Worm (Caenorhabditis elegans): Measurements from ENCODE around the gene lip-1.

- no peak for TF ChIP-seq nhr-28 (tag; optimal IDR thresholded peaks at IDR 0.05)
- TF ChIP-seq nhr-25 (tag; optimal IDR thresholded peaks at IDR 0.05): no peak
- TF ChIP-seq elt-1 (tag; optimal IDR thresholded peaks at IDR 0.05): no peak
- no peak for TF ChIP-seq R02D3.7 (tag; optimal IDR thresholded peaks at IDR 0.05)
- TF ChIP-seq fkh-10 (GFP tag; optimal IDR thresholded peaks at IDR 0.05): peak; percentile 64
- no peak for TF ChIP-seq unc-62 (GFP tag; optimal IDR thresholded peaks at IDR 0.05)
- no peak for TF ChIP-seq ceh-82 (tag; optimal IDR thresholded peaks at IDR 0.05)
- TF ChIP-seq ztf-11 (tag; optimal IDR thresholded peaks at IDR 0.05): no peak
- no peak for TF ChIP-seq nhr-23 (tag; optimal IDR thresholded peaks at IDR 0.05)
- peak; percentile 97 for TF ChIP-seq hmg-11 (tag; optimal IDR thresholded peaks at IDR 0.05)
- no peak for TF ChIP-seq nhr-67 (tag; optimal IDR thresholded peaks at IDR 0.05)
- no peak for TF ChIP-seq snpc-4 (tag; optimal IDR thresholded peaks at IDR 0.05)
- no peak for TF ChIP-seq unc-39 (tag; optimal IDR thresholded peaks at IDR 0.05)
- TF ChIP-seq mdl-1 (tag; optimal IDR thresholded peaks at IDR 0.05): no peak
Measured at ce11 chrIV:6809756-6810155, 33.0 kb upstream of the lip-1 start.

All from whole organism, L3 larva.